Fruit fly (Drosophila melanogaster) Kc167 (cell line): ENCODE data around the gene orb.

Experiments
- Myc ChIP-seq: fragments of >200 bp; optimal IDR thresholded peaks from 2 replicates; lab custom pipeline; 2017; ENCODE audit warnings: missing external identifiers
- h ChIP-seq: fragments of >200 bp; optimal IDR thresholded peaks from 3 replicates; lab custom pipeline; 2018; ENCODE audit warnings: missing external identifiers
- insv ChIP-seq: fragments of >200 bp; optimal IDR thresholded peaks from 3 replicates; lab custom pipeline; 2018; ENCODE audit warnings: missing external identifiers
- psq ChIP-seq: fragments of >200 bp; optimal IDR thresholded peaks from 2 replicates; lab custom pipeline; 2017; ENCODE audit warnings: missing external identifiers
- ttk ChIP-seq: sonication (Bioruptor generic); optimal IDR thresholded peaks from 2 replicates; lab custom pipeline; 2017; ENCODE audit warnings: missing external identifiers

DNA sequence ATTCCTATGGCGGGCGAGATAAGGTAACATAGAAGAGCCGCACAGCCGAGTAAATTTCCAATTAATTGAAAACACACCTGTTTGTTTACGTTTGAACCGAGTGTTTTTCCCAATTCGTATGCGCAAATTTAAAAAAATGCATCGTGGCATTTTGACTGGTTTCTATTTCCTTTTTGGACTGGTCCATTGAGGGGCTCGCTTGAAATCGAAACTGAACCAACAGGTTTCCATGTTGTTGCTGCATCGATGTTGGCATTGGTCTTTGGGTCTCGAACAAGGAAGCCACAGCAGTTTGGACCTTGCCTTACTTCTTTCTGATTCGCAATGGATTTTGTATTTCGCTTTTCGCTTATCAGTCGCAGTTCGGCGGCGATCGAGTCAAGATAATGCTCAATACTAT, 22.1 kb downstream of the orb start:
- TF ChIP-seq ttk (lab: Kevin White, UChicago) (no peak), psq (no peak), h (lab: Kevin White, UChicago) (no peak), insv (lab: Kevin White, UChicago) (no peak), Myc (no peak)
